Worm (Caenorhabditis elegans) whole organism, early embryonic: Measurements from ENCODE around the gene F13H8.6.

Source experiments
- ceh-36 ChIP-seq: sonication (generic microtip); optimal IDR thresholded peaks from 2 replicates; lab custom pipeline; 2016; ENCODE audit warnings: missing genetic modification characterization, inconsistent platforms, missing compliant biosample characterization
- flt-1 ChIP-seq: fragments of 200-800 bp; sonication (Bioruptor generic); IDR thresholded peaks from 2 replicates; pipeline ENCODE4 v1.3.6; 2022; ENCODE audit warnings: missing genetic modification characterization, missing compliant biosample characterization
- pes-1 ChIP-seq: fragments of 200-800 bp; sonication (Bioruptor generic); IDR thresholded peaks from 2 replicates; pipeline ENCODE4 v1.3.6; 2022; ENCODE audit warnings: missing genetic modification reagents, missing genetic modification characterization, missing compliant biosample characterization

DNA sequence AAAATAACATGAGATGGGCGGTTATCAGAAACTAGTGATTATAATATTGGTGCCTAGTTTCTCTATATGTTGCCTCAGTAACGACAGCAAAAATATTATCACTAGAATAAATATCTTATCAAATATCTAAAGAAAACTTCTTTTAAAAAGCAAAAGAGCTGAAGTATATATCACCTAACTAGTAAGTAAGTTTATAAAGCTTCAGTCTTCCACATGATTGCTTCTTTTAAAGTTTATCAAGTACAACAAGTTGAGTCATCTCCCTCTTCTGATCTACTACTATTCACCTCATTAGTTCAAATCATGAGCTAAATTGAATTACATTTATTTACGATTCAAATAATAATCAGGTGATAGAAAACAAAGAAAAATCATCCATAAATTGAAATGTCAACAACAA is 1.3 kb upstream of the F13H8.6 start:
- no peak for TF ChIP-seq pes-1 (GFP tag; lab: Robert Waterston, UW)
- no peak for TF ChIP-seq flt-1 (GFP tag; lab: Robert Waterston, UW)
- TF ChIP-seq ceh-36 (tag; lab: Kevin White, UChicago), result no peak
